Fruit fly (Drosophila melanogaster) whole organism, embryonic: ENCODE measurements around the gene CG12253.
A peak's percentile ranks its signal among the peaks of the same experiment; 100 is the strongest.

Experiments
- Asciz ChIP-seq: fragments of 200-800 bp; sonication (Bioruptor generic); optimal IDR thresholded peaks from 2 replicates; lab custom pipeline; 2017; ENCODE audit warnings: missing biosample characterization, mild to moderate bottlenecking, missing genetic modification characterization, missing genetic modification reagents
- CG10321 ChIP-seq: fragments of 200-800 bp; sonication (Bioruptor generic); IDR thresholded peaks from 2 replicates; pipeline ENCODE4 v1.3.6; 2022; ENCODE audit warnings: missing biosample characterization, missing genetic modification characterization
- CG11456 ChIP-seq: fragments of 200-800 bp; sonication (Bioruptor generic); IDR thresholded peaks from 3 replicates; pipeline ENCODE4 v1.3.6; 2022; ENCODE audit warnings: missing biosample characterization, missing genetic modification characterization
- CG12219 ChIP-seq: fragments of 200-800 bp; sonication (Bioruptor generic); optimal IDR thresholded peaks from 3 replicates; lab custom pipeline; 2018; ENCODE audit warnings: missing biosample characterization, mild to moderate bottlenecking, missing genetic modification characterization
- CG14710 ChIP-seq: fragments of 200-800 bp; sonication (Bioruptor generic); optimal IDR thresholded peaks from 3 replicates; lab custom pipeline; 2019; ENCODE audit warnings: missing biosample characterization, mild to moderate bottlenecking, missing genetic modification characterization, moderate library complexity
- CG14860 ChIP-seq: fragments of 200-800 bp; sonication (Bioruptor generic); IDR thresholded peaks from 3 replicates; pipeline ENCODE4 v1.3.6; 2022; ENCODE audit warnings: missing biosample characterization, missing genetic modification characterization; ENCODE audit not compliant: partially characterized antibody
- CG16863 ChIP-seq: fragments of 200-800 bp; sonication (Bioruptor generic); optimal IDR thresholded peaks from 3 replicates; lab custom pipeline; 2016; ENCODE audit warnings: missing biosample characterization, missing genetic modification characterization
- CG2120 ChIP-seq: fragments of 200-800 bp; sonication (Bioruptor generic); optimal IDR thresholded peaks from 3 replicates; lab custom pipeline; 2016; ENCODE audit warnings: missing biosample characterization, missing genetic modification characterization
- CG3163 ChIP-seq: fragments of 200-800 bp; sonication (Bioruptor generic); optimal IDR thresholded peaks from 3 replicates; lab custom pipeline; 2016; ENCODE audit warnings: missing biosample characterization, missing genetic modification characterization
- CG33213 ChIP-seq: fragments of 200-800 bp; sonication (Bioruptor generic); optimal IDR thresholded peaks from 3 replicates; lab custom pipeline; 2016; ENCODE audit warnings: missing biosample characterization, missing genetic modification characterization
- CG34422 ChIP-seq: fragments of 200-800 bp; sonication (Bioruptor generic); IDR thresholded peaks from 3 replicates; pipeline ENCODE4 v1.3.6; 2022; ENCODE audit warnings: missing biosample characterization, missing genetic modification characterization
- CG42726 ChIP-seq: fragments of 200-800 bp; sonication (Bioruptor generic); IDR thresholded peaks from 2 replicates; pipeline ENCODE4 v1.3.6; 2022; ENCODE audit warnings: missing biosample characterization, missing genetic modification characterization; ENCODE audit not compliant: partially characterized antibody
- CG4707 ChIP-seq: fragments of 200-800 bp; sonication (Bioruptor generic); optimal IDR thresholded peaks from 2 replicates; lab custom pipeline; 2018; ENCODE audit warnings: missing biosample characterization, mild to moderate bottlenecking, missing genetic modification characterization, moderate library complexity
- CG4730 ChIP-seq: fragments of 200-800 bp; sonication (Bioruptor generic); IDR thresholded peaks from 2 replicates; pipeline ENCODE4 v1.3.6; 2022; ENCODE audit warnings: missing biosample characterization, missing genetic modification characterization
- CG4854 ChIP-seq: fragments of 200-800 bp; sonication (Bioruptor generic); optimal IDR thresholded peaks from 2 replicates; lab custom pipeline; 2016; ENCODE audit warnings: missing biosample characterization, missing genetic modification characterization, inconsistent platforms
- CG6254 ChIP-seq: fragments of 200-800 bp; sonication (Bioruptor generic); optimal IDR thresholded peaks from 3 replicates; lab custom pipeline; 2017; ENCODE audit warnings: mild to moderate bottlenecking, missing biosample characterization, missing genetic modification reagents, missing genetic modification characterization
- CG6683 ChIP-seq: fragments of 200-800 bp; sonication (Bioruptor generic); optimal IDR thresholded peaks from 2 replicates; lab custom pipeline; 2017; ENCODE audit warnings: missing biosample characterization, mild to moderate bottlenecking, missing genetic modification characterization, missing genetic modification reagents
- CG7745 ChIP-seq: fragments of 200-800 bp; sonication (Bioruptor generic); optimal IDR thresholded peaks from 2 replicates; lab custom pipeline; 2018; ENCODE audit warnings: missing biosample characterization, mild to moderate bottlenecking, missing genetic modification characterization, moderate library complexity
- CG7987 ChIP-seq: fragments of 200-800 bp; sonication (Bioruptor generic); optimal IDR thresholded peaks from 2 replicates; lab custom pipeline; 2018; ENCODE audit warnings: missing biosample characterization, mild to moderate bottlenecking, missing genetic modification characterization, moderate library complexity
- Chrac-16 ChIP-seq: fragments of 200-800 bp; sonication (Bioruptor generic); optimal IDR thresholded peaks from 3 replicates; lab custom pipeline; 2016; ENCODE audit warnings: missing biosample characterization, missing genetic modification characterization
- CrebB ChIP-seq: fragments of 200-800 bp; sonication (Bioruptor generic); optimal IDR thresholded peaks from 3 replicates; lab custom pipeline; 2018; ENCODE audit warnings: missing biosample characterization, mild to moderate bottlenecking, missing genetic modification characterization
- Dad ChIP-seq: fragments of 200-800 bp; sonication (Bioruptor generic); optimal IDR thresholded peaks from 3 replicates; lab custom pipeline; 2016; ENCODE audit warnings: missing biosample characterization, missing genetic modification characterization
- Hand ChIP-seq: fragments of 200-800 bp; sonication (Bioruptor generic); optimal IDR thresholded peaks from 2 replicates; lab custom pipeline; 2017; ENCODE audit warnings: mild to moderate bottlenecking, missing biosample characterization, missing genetic modification reagents, missing genetic modification characterization
- Hmr ChIP-seq: fragments of 200-800 bp; sonication (Bioruptor generic); optimal IDR thresholded peaks from 3 replicates; lab custom pipeline; 2017; ENCODE audit warnings: mild to moderate bottlenecking, missing biosample characterization, missing genetic modification reagents, missing genetic modification characterization
- Hsf ChIP-seq: fragments of 200-800 bp; sonication (Bioruptor generic); optimal IDR thresholded peaks from 3 replicates; lab custom pipeline; 2016; ENCODE audit warnings: missing biosample characterization, missing genetic modification characterization
- Max ChIP-seq: fragments of 200-800 bp; sonication (Bioruptor generic); optimal IDR thresholded peaks from 2 replicates; lab custom pipeline; 2016; ENCODE audit warnings: missing biosample characterization, mild to moderate bottlenecking, missing genetic modification characterization
- Meics ChIP-seq: fragments of 200-800 bp; sonication (Bioruptor generic); optimal IDR thresholded peaks from 2 replicates; lab custom pipeline; 2017; ENCODE audit warnings: missing biosample characterization, mild to moderate bottlenecking, missing genetic modification characterization
- PHDP ChIP-seq: fragments of 200-800 bp; sonication (Bioruptor generic); optimal IDR thresholded peaks from 3 replicates; lab custom pipeline; 2018; ENCODE audit warnings: missing biosample characterization, mild to moderate bottlenecking, missing genetic modification characterization, moderate library complexity
- Rx ChIP-seq: fragments of 200-800 bp; sonication (Bioruptor generic); IDR thresholded peaks from 2 replicates; pipeline ENCODE4 v1.3.6; 2022; ENCODE audit warnings: missing biosample characterization, missing genetic modification characterization
- Spps ChIP-seq: fragments of 200-800 bp; sonication (Bioruptor generic); optimal IDR thresholded peaks from 2 replicates; lab custom pipeline; 2018; ENCODE audit warnings: missing biosample characterization, mild to moderate bottlenecking, missing genetic modification characterization
- Ssrp ChIP-seq: fragments of 200-800 bp; sonication (Bioruptor generic); optimal IDR thresholded peaks from 2 replicates; lab custom pipeline; 2018; ENCODE audit warnings: missing biosample characterization, mild to moderate bottlenecking, missing genetic modification characterization, moderate library complexity
- TFAM ChIP-seq: fragments of 200-800 bp; sonication (Bioruptor generic); optimal IDR thresholded peaks from 2 replicates; lab custom pipeline; 2017; ENCODE audit warnings: missing biosample characterization, missing genetic modification characterization, inconsistent platforms
- Tbp ChIP-seq: fragments of >200 bp; optimal IDR thresholded peaks from 2 replicates; lab custom pipeline; 2018; ENCODE audit warnings: missing biosample characterization, missing genetic modification characterization
- ase ChIP-seq: fragments of 200-800 bp; sonication (Bioruptor generic); IDR thresholded peaks from 3 replicates; pipeline ENCODE4 v1.3.6; 2022; ENCODE audit warnings: missing biosample characterization, missing genetic modification characterization
- bab2 ChIP-seq: fragments of 200-800 bp; sonication (Bioruptor generic); optimal IDR thresholded peaks from 2 replicates; lab custom pipeline; 2016; ENCODE audit warnings: missing biosample characterization, missing genetic modification characterization
- chn ChIP-seq: fragments of 200-800 bp; sonication (Bioruptor generic); optimal IDR thresholded peaks from 2 replicates; lab custom pipeline; 2016; ENCODE audit warnings: missing biosample characterization, missing genetic modification characterization
- crp ChIP-seq, 2 experiments: fragments of 200-800 bp; sonication (Bioruptor generic); optimal IDR thresholded peaks; 2 replicates in 1 of 2; 3 replicates in 1 of 2; lab custom pipeline; 2017; ENCODE audit warnings: missing biosample characterization in 2 of 2, missing genetic modification characterization in 2 of 2, mild to moderate bottlenecking in 1 of 2, moderate library complexity in 1 of 2
- dpn ChIP-seq, 2 experiments: fragments of 200-800 bp; sonication (Bioruptor generic); optimal IDR thresholded peaks; 3 replicates each; lab custom pipeline; 2016; ENCODE audit warnings: missing biosample characterization in 2 of 2, missing genetic modification characterization in 2 of 2
- h ChIP-seq: fragments of >200 bp; optimal IDR thresholded peaks from 2 replicates; lab custom pipeline; 2017
- hbn ChIP-seq: fragments of 200-800 bp; sonication (Bioruptor generic); IDR thresholded peaks from 2 replicates; pipeline ENCODE4 v1.3.6; 2022; ENCODE audit warnings: missing biosample characterization, missing genetic modification characterization; ENCODE audit not compliant: partially characterized antibody
- her ChIP-seq: fragments of 200-800 bp; sonication (Bioruptor generic); optimal IDR thresholded peaks from 2 replicates; lab custom pipeline; 2016; ENCODE audit warnings: missing biosample characterization, missing genetic modification characterization
- ken ChIP-seq: fragments of 200-800 bp; sonication (Bioruptor generic); IDR thresholded peaks from 3 replicates; pipeline ENCODE4 v1.3.6; 2022; ENCODE audit warnings: missing biosample characterization, missing genetic modification characterization
- mam ChIP-seq: fragments of 200-800 bp; sonication (Bioruptor generic); optimal IDR thresholded peaks from 3 replicates; lab custom pipeline; 2016; ENCODE audit warnings: missing biosample characterization, missing genetic modification characterization
- oc ChIP-seq: fragments of 200-800 bp; sonication (Bioruptor generic); optimal IDR thresholded peaks from 2 replicates; lab custom pipeline; 2018; ENCODE audit warnings: missing biosample characterization, mild to moderate bottlenecking, missing genetic modification characterization, moderate library complexity
- pzg ChIP-seq: fragments of 200-800 bp; sonication (Bioruptor generic); optimal IDR thresholded peaks from 3 replicates; lab custom pipeline; 2018; ENCODE audit warnings: missing biosample characterization, mild to moderate bottlenecking, missing genetic modification characterization, moderate library complexity
- sens ChIP-seq: fragments of 200-800 bp; sonication (Bioruptor generic); peaks from one replicate; lab custom pipeline; 2016; ENCODE audit warnings: missing biosample characterization, missing genetic modification characterization
- slou ChIP-seq: fragments of 200-800 bp; sonication (Bioruptor generic); optimal IDR thresholded peaks from 3 replicates; lab custom pipeline; 2016; ENCODE audit warnings: missing biosample characterization, missing genetic modification characterization
- sr ChIP-seq: fragments of 200-800 bp; sonication (Bioruptor generic); IDR thresholded peaks from 3 replicates; pipeline ENCODE4 v1.3.6; 2022; ENCODE audit warnings: missing biosample characterization, missing genetic modification characterization
- yki ChIP-seq: fragments of >200 bp; optimal IDR thresholded peaks from 3 replicates; lab custom pipeline; 2018

CG12253 gene

dm6 chr2L:11037583-11038517, 50.2 kb downstream of the CG12253 start (continued):
- TF ChIP-seq chn (GFP tag; lab: Kevin White, UChicago) (peak; percentile 51), sens (GFP tag; lab: Kevin White, UChicago) (peak; percentile 95), slou (no peak), CG4707 (GFP tag; lab: Kevin White, UChicago) (no peak), TFAM (GFP tag; lab: Kevin White, UChicago) (no peak), mam (GFP tag; lab: Kevin White, UChicago) (peak; percentile 4), CG16863 (peak; percentile 36), Tbp (GFP tag; lab: Kevin White, UChicago) (no peak), CG6254 (peak; percentile 29), Ssrp (peak; percentile 63), Chrac-16 (GFP tag; lab: Kevin White, UChicago) (peak; percentile 52), CG12219 (GFP tag; lab: Kevin White, UChicago) (no peak), CG7745 (tag; lab: Kevin White, UChicago) (no peak), Asciz (GFP tag; lab: Kevin White, UChicago) (peak; percentile 41), sr (no peak), bab2 (GFP tag; lab: Kevin White, UChicago) (peak; percentile 45), CG7987 (GFP tag; lab: Kevin White, UChicago) (no peak), yki (lab: Kevin White, UChicago) (no peak), Hsf (GFP tag; lab: Kevin White, UChicago) (peak; percentile 61), CG3163 (GFP tag; lab: Kevin White, UChicago) (no peak), pzg (GFP tag; lab: Kevin White, UChicago) (no peak), CG34422 (GFP tag; lab: Robert Waterston, UW) (0 out of 3 replicates have a peak, but pooled peaks have one; percentile 27), h (lab: Kevin White, UChicago) (no peak), ase (GFP tag; lab: Robert Waterston, UW) (no peak), CG14710 (peak; percentile 22), CG4854 (no peak), Meics (GFP tag; lab: Kevin White, UChicago) (peak; percentile 52), Max (GFP tag; lab: Kevin White, UChicago) (no peak), CG10321 (0 out of 2 replicates have a peak, but pooled peaks have one; percentile 22), CG14860 (no peak), CG4730 (GFP tag; lab: Robert Waterston, UW) (peak; percentile 22; the same call in 1 of the 2 replicates), Spps (tag; lab: Kevin White, UChicago) (peak; percentile 15), hbn (GFP tag; lab: Robert Waterston, UW) (no peak), PHDP (tag; lab: Kevin White, UChicago) (peak; percentile 68), CG2120 (GFP tag; lab: Kevin White, UChicago) (peak; percentile 67), oc (no peak), Hand (GFP tag; lab: Kevin White, UChicago) (no peak), CG6683 (GFP tag; lab: Kevin White, UChicago) (no peak), CrebB (tag; lab: Kevin White, UChicago) (no peak), crp (GFP tag; optimal IDR thresholded peaks at IDR 0.05; lab: Kevin White, UChicago) (no peak), Hmr (GFP tag; lab: Kevin White, UChicago) (peak; percentile 39), CG42726 (GFP tag; lab: Robert Waterston, UW) (no peak), ken (GFP tag; lab: Robert Waterston, UW) (no peak; the same call in 2 of the 3 replicates), her (GFP tag; lab: Kevin White, UChicago) (no peak), Dad (GFP tag; lab: Kevin White, UChicago) (no peak), CG11456 (no peak), Rx (GFP tag; lab: Robert Waterston, UW) (no peak), dpn (GFP tag; optimal IDR thresholded peaks at IDR 0.05; lab: Kevin White, UChicago) (peak; percentile 19 to 51), CG33213 (GFP tag; lab: Kevin White, UChicago) (no peak)
